Fruit fly (Drosophila melanogaster) whole organism, prepupa: ENCODE data around the gene CG1824.

Experiments used
- CG16779 ChIP-seq: fragments of 200-800 bp; sonication (Bioruptor generic); optimal IDR thresholded peaks from 3 replicates; lab custom pipeline; 2017; ENCODE audit warnings: missing biosample characterization, mild to moderate bottlenecking, missing genetic modification characterization
- CG8319 ChIP-seq: fragments of 200-800 bp; sonication (Bioruptor generic); optimal IDR thresholded peaks from 3 replicates; lab custom pipeline; 2016; ENCODE audit warnings: missing biosample characterization, missing genetic modification characterization
- CG9139 ChIP-seq: fragments of 200-800 bp; sonication (Bioruptor generic); optimal IDR thresholded peaks from 3 replicates; lab custom pipeline; 2017; ENCODE audit warnings: missing biosample characterization, mild to moderate bottlenecking, missing genetic modification characterization
- Eip78C ChIP-seq: fragments of 200-800 bp; sonication (Bioruptor generic); peaks from one replicate; lab custom pipeline; 2016; ENCODE audit warnings: missing biosample characterization, missing genetic modification characterization
- OdsH ChIP-seq: fragments of 200-800 bp; sonication (Bioruptor generic); optimal IDR thresholded peaks from 3 replicates; lab custom pipeline; 2016; ENCODE audit warnings: missing biosample characterization, missing genetic modification characterization
- Sox102F ChIP-seq: fragments of 200-800 bp; sonication (Bioruptor generic); optimal IDR thresholded peaks from 2 replicates; lab custom pipeline; 2016; ENCODE audit warnings: missing biosample characterization, mild to moderate bottlenecking, missing genetic modification characterization
- achi ChIP-seq: fragments of 200-800 bp; sonication (Bioruptor generic); optimal IDR thresholded peaks from 3 replicates; lab custom pipeline; 2016; ENCODE audit warnings: missing biosample characterization, missing genetic modification characterization
- fd59A ChIP-seq: fragments of 200-800 bp; sonication (Bioruptor generic); optimal IDR thresholded peaks from 2 replicates; lab custom pipeline; 2017; ENCODE audit warnings: missing biosample characterization, mild to moderate bottlenecking, missing genetic modification characterization, missing genetic modification reagents
- lz ChIP-seq: fragments of 200-800 bp; sonication (Bioruptor generic); optimal IDR thresholded peaks from 3 replicates; lab custom pipeline; 2016; ENCODE audit warnings: missing biosample characterization, missing genetic modification characterization
- spab ChIP-seq: fragments of 200-800 bp; sonication (Bioruptor generic); optimal IDR thresholded peaks from 2 replicates; lab custom pipeline; 2017; ENCODE audit warnings: missing biosample characterization, mild to moderate bottlenecking, missing genetic modification characterization, missing genetic modification reagents
- topi ChIP-seq: fragments of 200-800 bp; sonication (Bioruptor generic); optimal IDR thresholded peaks from 3 replicates; lab custom pipeline; 2016; ENCODE audit warnings: missing biosample characterization, missing genetic modification characterization
- vri ChIP-seq: fragments of 200-800 bp; sonication (Bioruptor generic); optimal IDR thresholded peaks from 3 replicates; lab custom pipeline; 2016; ENCODE audit warnings: missing biosample characterization, mild to moderate bottlenecking, missing genetic modification characterization

- TF ChIP-seq fd59A = no peak
- no peak for TF ChIP-seq CG16779
- peak; percentile 97 for TF ChIP-seq vri
- no peak for TF ChIP-seq CG9139
- no peak for TF ChIP-seq CG8319 (GFP tag; lab: Kevin White, UChicago)
- no peak for TF ChIP-seq topi (GFP tag; lab: Kevin White, UChicago)
- no peak for TF ChIP-seq spab (GFP tag; lab: Kevin White, UChicago)
- TF ChIP-seq Sox102F = no peak
- TF ChIP-seq achi = no peak
- TF ChIP-seq OdsH = no peak
- TF ChIP-seq lz (GFP tag; lab: Kevin White, UChicago) = no peak
- no peak for TF ChIP-seq Eip78C (GFP tag; lab: Kevin White, UChicago)
Observed at dm6 chrX:12595100-12595609, 269 bp downstream of the CG1824 start.
